Fruit fly (Drosophila melanogaster) whole organism, embryonic: ENCODE results near the gene Nopp140.

ENCODE experiments used
- Asciz ChIP-seq: fragments of 200-800 bp; sonication (Bioruptor generic); optimal IDR thresholded peaks from 2 replicates; lab custom pipeline; 2017; ENCODE audit warnings: missing biosample characterization, mild to moderate bottlenecking, missing genetic modification characterization, missing genetic modification reagents
- Bdp1 ChIP-seq: fragments of 200-800 bp; sonication (Bioruptor generic); optimal IDR thresholded peaks from 3 replicates; lab custom pipeline; 2016; ENCODE audit warnings: missing biosample characterization, missing genetic modification characterization
- CG10431 ChIP-seq: fragments of 200-800 bp; sonication (Bioruptor generic); optimal IDR thresholded peaks from 3 replicates; lab custom pipeline; 2018; ENCODE audit warnings: missing biosample characterization, mild to moderate bottlenecking, missing genetic modification characterization
- CG14667 ChIP-seq: fragments of 200-800 bp; sonication (Bioruptor generic); IDR thresholded peaks from 2 replicates; pipeline ENCODE4 v1.3.6; 2022; ENCODE audit warnings: missing biosample characterization, missing genetic modification characterization
- CG15269 ChIP-seq: fragments of 200-800 bp; sonication (Bioruptor generic); optimal IDR thresholded peaks from 2 replicates; lab custom pipeline; 2018; ENCODE audit warnings: missing biosample characterization, mild to moderate bottlenecking, missing genetic modification characterization, moderate library complexity
- CG1603 ChIP-seq: fragments of 200-800 bp; sonication (Bioruptor generic); optimal IDR thresholded peaks from 2 replicates; lab custom pipeline; 2019; ENCODE audit warnings: missing biosample characterization, mild to moderate bottlenecking, missing genetic modification characterization, moderate library complexity
- CG17359 ChIP-seq: fragments of 200-800 bp; sonication (Bioruptor generic); optimal IDR thresholded peaks from 3 replicates; lab custom pipeline; 2018; ENCODE audit warnings: missing biosample characterization, mild to moderate bottlenecking, missing genetic modification characterization, moderate library complexity
- CG17568 ChIP-seq: fragments of 200-800 bp; sonication (Bioruptor generic); optimal IDR thresholded peaks from 2 replicates; lab custom pipeline; 2018; ENCODE audit warnings: missing biosample characterization, mild to moderate bottlenecking, missing genetic modification characterization, moderate library complexity
- CG18619 ChIP-seq: fragments of 200-800 bp; sonication (Bioruptor generic); optimal IDR thresholded peaks from 3 replicates; lab custom pipeline; 2017; ENCODE audit warnings: missing biosample characterization, mild to moderate bottlenecking, missing genetic modification characterization
- CG18764 ChIP-seq: fragments of 200-800 bp; sonication (Bioruptor generic); optimal IDR thresholded peaks from 3 replicates; lab custom pipeline; 2016; ENCODE audit warnings: missing biosample characterization, missing genetic modification characterization
- CG2678 ChIP-seq: fragments of 200-800 bp; sonication (Bioruptor generic); optimal IDR thresholded peaks from 3 replicates; lab custom pipeline; 2019; ENCODE audit warnings: missing biosample characterization, mild to moderate bottlenecking, missing genetic modification characterization, moderate library complexity
- CG32767 ChIP-seq: fragments of 200-800 bp; sonication (Bioruptor generic); IDR thresholded peaks from 2 replicates; pipeline ENCODE4 v1.3.6; 2022; ENCODE audit warnings: missing biosample characterization, missing genetic modification characterization
- CG34422 ChIP-seq: fragments of 200-800 bp; sonication (Bioruptor generic); IDR thresholded peaks from 3 replicates; pipeline ENCODE4 v1.3.6; 2022; ENCODE audit warnings: missing biosample characterization, missing genetic modification characterization
- CG3847 ChIP-seq: fragments of 200-800 bp; sonication (Bioruptor generic); IDR thresholded peaks from 2 replicates; pipeline ENCODE4 v1.3.6; 2022; ENCODE audit warnings: missing biosample characterization, missing genetic modification characterization
- CG3995 ChIP-seq: fragments of 200-800 bp; sonication (Bioruptor generic); optimal IDR thresholded peaks from 3 replicates; lab custom pipeline; 2016; ENCODE audit warnings: missing biosample characterization, missing genetic modification characterization
- CG4404 ChIP-seq: fragments of 200-800 bp; sonication (Bioruptor generic); IDR thresholded peaks from 2 replicates; pipeline ENCODE4 v1.3.6; 2022; ENCODE audit warnings: missing biosample characterization, missing genetic modification characterization
- CG6791 ChIP-seq: fragments of 200-800 bp; sonication (Bioruptor generic); IDR thresholded peaks from 3 replicates; pipeline ENCODE4 v1.3.6; 2022; ENCODE audit warnings: missing biosample characterization, missing genetic modification characterization; ENCODE audit not compliant: partially characterized antibody
- CG8281 ChIP-seq: fragments of 200-800 bp; sonication (Bioruptor generic); optimal IDR thresholded peaks from 2 replicates; lab custom pipeline; 2018; ENCODE audit warnings: missing biosample characterization, mild to moderate bottlenecking, missing genetic modification characterization, moderate library complexity
- CG9932 ChIP-seq: fragments of 200-800 bp; sonication (Bioruptor generic); IDR thresholded peaks from 2 replicates; pipeline ENCODE4 v1.3.6; 2022; ENCODE audit warnings: missing biosample characterization, missing genetic modification characterization
- CrebB ChIP-seq: fragments of 200-800 bp; sonication (Bioruptor generic); optimal IDR thresholded peaks from 3 replicates; lab custom pipeline; 2018; ENCODE audit warnings: missing biosample characterization, mild to moderate bottlenecking, missing genetic modification characterization
- Dad ChIP-seq: fragments of 200-800 bp; sonication (Bioruptor generic); optimal IDR thresholded peaks from 3 replicates; lab custom pipeline; 2016; ENCODE audit warnings: missing biosample characterization, missing genetic modification characterization
- Doc2 ChIP-seq: fragments of 200-800 bp; sonication (Bioruptor generic); IDR thresholded peaks from 2 replicates; pipeline ENCODE4 v1.3.6; 2022; ENCODE audit warnings: missing biosample characterization, missing genetic modification characterization
- Dp ChIP-seq: fragments of 200-800 bp; sonication (Bioruptor generic); optimal IDR thresholded peaks from 2 replicates; lab custom pipeline; 2018; ENCODE audit warnings: missing biosample characterization, mild to moderate bottlenecking, missing genetic modification characterization, moderate library complexity
- Dref ChIP-seq: fragments of 200-800 bp; sonication (Bioruptor generic); IDR thresholded peaks from 2 replicates; pipeline ENCODE4 v1.3.6; 2022; ENCODE audit warnings: missing biosample characterization, missing genetic modification characterization
- Elba2 ChIP-seq: fragments of 200-800 bp; sonication (Bioruptor generic); optimal IDR thresholded peaks from 3 replicates; lab custom pipeline; 2016; ENCODE audit warnings: missing biosample characterization, missing genetic modification characterization
- Fer2 ChIP-seq: fragments of 200-800 bp; sonication (Bioruptor generic); optimal IDR thresholded peaks from 2 replicates; lab custom pipeline; 2018; ENCODE audit warnings: missing biosample characterization, mild to moderate bottlenecking, missing genetic modification characterization, moderate library complexity
- Fer3 ChIP-seq: fragments of 200-800 bp; sonication (Bioruptor generic); optimal IDR thresholded peaks from 2 replicates; lab custom pipeline; 2018; ENCODE audit warnings: missing biosample characterization, mild to moderate bottlenecking, missing genetic modification characterization, moderate library complexity
- H15 ChIP-seq: fragments of 200-800 bp; sonication (Bioruptor generic); IDR thresholded peaks from 3 replicates; pipeline ENCODE4 v1.3.6; 2022; ENCODE audit warnings: missing biosample characterization, missing genetic modification characterization
- Hand ChIP-seq: fragments of 200-800 bp; sonication (Bioruptor generic); optimal IDR thresholded peaks from 2 replicates; lab custom pipeline; 2017; ENCODE audit warnings: mild to moderate bottlenecking, missing biosample characterization, missing genetic modification reagents, missing genetic modification characterization
- Hr3 ChIP-seq: fragments of 200-800 bp; sonication (Bioruptor generic); optimal IDR thresholded peaks from 3 replicates; lab custom pipeline; 2016; ENCODE audit warnings: missing biosample characterization, missing genetic modification characterization
- MBD-R2 ChIP-seq: fragments of 200-800 bp; sonication (Bioruptor generic); IDR thresholded peaks from 2 replicates; pipeline ENCODE4 v1.3.6; 2022; ENCODE audit warnings: missing biosample characterization, missing genetic modification characterization
- Mad ChIP-seq: fragments of 200-800 bp; sonication (Bioruptor generic); optimal IDR thresholded peaks from 2 replicates; lab custom pipeline; 2016; ENCODE audit warnings: missing biosample characterization, missing genetic modification characterization
- Neu2 ChIP-seq: fragments of 200-800 bp; sonication (Bioruptor generic); optimal IDR thresholded peaks from 3 replicates; lab custom pipeline; 2016; ENCODE audit warnings: missing biosample characterization, missing genetic modification characterization, borderline replicate concordance
- Sox102F ChIP-seq: fragments of 200-800 bp; sonication (Bioruptor generic); optimal IDR thresholded peaks from 2 replicates; lab custom pipeline; 2018; ENCODE audit warnings: missing biosample characterization, mild to moderate bottlenecking, missing genetic modification characterization, moderate library complexity
- Trl ChIP-seq, 3 experiments: fragments of >200 bp in 2 of 3; fragments of 200-800 bp in 1 of 3; sonication (Bioruptor generic) in 1 of 3; optimal IDR thresholded peaks; 2 replicates in 1 of 3; 3 replicates in 2 of 3; lab custom pipeline; 2016 to 2017; ENCODE audit warnings: missing biosample characterization in 1 of 3, missing genetic modification characterization in 1 of 3
- Vsx1 ChIP-seq: fragments of 200-800 bp; sonication (Bioruptor generic); optimal IDR thresholded peaks from 2 replicates; lab custom pipeline; 2017; ENCODE audit warnings: missing biosample characterization, mild to moderate bottlenecking, missing genetic modification characterization, missing genetic modification reagents
- YL-1 ChIP-seq: fragments of 200-800 bp; sonication (Bioruptor generic); optimal IDR thresholded peaks from 3 replicates; lab custom pipeline; 2017; ENCODE audit warnings: missing biosample characterization, mild to moderate bottlenecking, missing genetic modification characterization
- ab ChIP-seq: fragments of 200-800 bp; sonication (Bioruptor generic); optimal IDR thresholded peaks from 2 replicates; lab custom pipeline; 2016; ENCODE audit warnings: missing biosample characterization, missing genetic modification characterization
- fd96Cb ChIP-seq: fragments of 200-800 bp; sonication (Bioruptor generic); optimal IDR thresholded peaks from 2 replicates; lab custom pipeline; 2018; ENCODE audit warnings: missing biosample characterization, mild to moderate bottlenecking, missing genetic modification characterization, moderate library complexity
- ham ChIP-seq: fragments of 200-800 bp; sonication (Bioruptor generic); IDR thresholded peaks from 2 replicates; pipeline ENCODE4 v1.3.6; 2022; ENCODE audit warnings: missing biosample characterization, missing genetic modification characterization
- lab ChIP-seq: fragments of 200-800 bp; sonication (Bioruptor generic); optimal IDR thresholded peaks from 3 replicates; lab custom pipeline; 2017; ENCODE audit warnings: missing biosample characterization, missing genetic modification characterization, mild to moderate bottlenecking, moderate library complexity, missing genetic modification reagents
- lola ChIP-seq, 3 experiments: fragments of >200 bp in 2 of 3; fragments of 200-800 bp in 1 of 3; sonication (Bioruptor generic) in 1 of 3; optimal IDR thresholded peaks; 2 replicates each; lab custom pipeline; 2017 to 2019; ENCODE audit warnings: missing biosample characterization in 3 of 3, missing genetic modification characterization in 3 of 3, mild to moderate bottlenecking in 1 of 3, moderate library complexity in 1 of 3
- ssp ChIP-seq: fragments of 200-800 bp; sonication (Bioruptor generic); IDR thresholded peaks from 2 replicates; pipeline ENCODE4 v1.3.6; 2022; ENCODE audit warnings: missing biosample characterization, missing genetic modification characterization
- stwl ChIP-seq: fragments of 200-800 bp; sonication (Bioruptor generic); optimal IDR thresholded peaks from 3 replicates; lab custom pipeline; 2018; ENCODE audit warnings: missing biosample characterization, mild to moderate bottlenecking, missing genetic modification characterization, moderate library complexity
- tll ChIP-seq, 2 experiments: fragments of 200-800 bp in 1 of 2; fragments of >200 bp in 1 of 2; sonication (Bioruptor generic) in 1 of 2; optimal IDR thresholded peaks; 2 replicates each; lab custom pipeline; 2017 to 2019; ENCODE audit warnings: missing biosample characterization in 2 of 2, missing genetic modification characterization in 2 of 2, mild to moderate bottlenecking in 1 of 2, moderate library complexity in 1 of 2
- trh ChIP-seq: fragments of 200-800 bp; sonication (Bioruptor generic); optimal IDR thresholded peaks from 2 replicates; lab custom pipeline; 2016; ENCODE audit warnings: missing biosample characterization, missing genetic modification characterization
- tup ChIP-seq: fragments of 200-800 bp; sonication (Bioruptor generic); optimal IDR thresholded peaks from 2 replicates; lab custom pipeline; 2016; ENCODE audit warnings: missing biosample characterization, mild to moderate bottlenecking, missing genetic modification characterization, moderate library complexity
- unc-4 ChIP-seq: fragments of 200-800 bp; sonication (Bioruptor generic); IDR thresholded peaks from 2 replicates; pipeline ENCODE4 v1.3.6; 2022; ENCODE audit warnings: missing biosample characterization, missing genetic modification characterization; ENCODE audit not compliant: partially characterized antibody
- wek ChIP-seq: fragments of 200-800 bp; sonication (Bioruptor generic); optimal IDR thresholded peaks from 3 replicates; lab custom pipeline; 2018; ENCODE audit warnings: missing biosample characterization, mild to moderate bottlenecking, missing genetic modification characterization, moderate library complexity

The Nopp140 gene

dm6 chr3L:21879344-21879743 lies 46.8 kb downstream of the Nopp140 start (continued):
- TF ChIP-seq Trl (optimal IDR thresholded peaks at IDR 0.05; lab: Kevin White, UChicago) (peak; percentile 81 to 87), Trl (GFP tag; optimal IDR thresholded peaks at IDR 0.05; lab: Kevin White, UChicago) (peak; percentile 61), Vsx1 (no peak), Hand (peak; percentile 25), CG4404 (no peak), trh (GFP tag; lab: Kevin White, UChicago) (no peak), CG18619 (GFP tag; lab: Kevin White, UChicago) (no peak), Dp (peak; percentile 24), Sox102F (no peak), H15 (GFP tag; lab: Robert Waterston, UW) (0 out of 3 replicates have a peak, but pooled peaks have one; percentile 43), CG1603 (tag; lab: Kevin White, UChicago) (peak; percentile 36), Dref (GFP tag; lab: Robert Waterston, UW) (0 out of 2 replicates have a peak, but pooled peaks have one; percentile 12), Dad (GFP tag; lab: Kevin White, UChicago) (peak; percentile 13), Hr3 (GFP tag; lab: Kevin White, UChicago) (no peak), CG32767 (GFP tag; lab: Robert Waterston, UW) (0 out of 2 replicates have a peak, but pooled peaks have one; percentile 9), CG18764 (no peak), CG34422 (peak; percentile 62; the same call in 1 of the 3 replicates), tll (GFP tag; optimal IDR thresholded peaks at IDR 0.05; lab: Kevin White, UChicago) (no peak), CG3847 (GFP tag; lab: Robert Waterston, UW) (no peak), YL-1 (GFP tag; lab: Kevin White, UChicago) (no peak), tup (GFP tag; lab: Kevin White, UChicago) (no peak), CG14667 (GFP tag; lab: Robert Waterston, UW) (no peak), unc-4 (GFP tag; lab: Robert Waterston, UW) (no peak), Elba2 (no peak), Bdp1 (GFP tag; lab: Kevin White, UChicago) (peak; percentile 21), lab (GFP tag; lab: Kevin White, UChicago) (peak; percentile 52), CG9932 (GFP tag; lab: Robert Waterston, UW) (no peak), stwl (tag; lab: Kevin White, UChicago) (peak; percentile 87), Fer2 (no peak), Neu2 (GFP tag; lab: Kevin White, UChicago) (no peak), CG3995 (GFP tag; lab: Kevin White, UChicago) (no peak), CrebB (tag; lab: Kevin White, UChicago) (peak; percentile 28), Doc2 (GFP tag; lab: Robert Waterston, UW) (no peak), CG15269 (no peak), Fer3 (tag; lab: Kevin White, UChicago) (no peak), CG2678 (tag; lab: Kevin White, UChicago) (peak; percentile 14), CG17359 (no peak), Asciz (GFP tag; lab: Kevin White, UChicago) (no peak), fd96Cb (tag; lab: Kevin White, UChicago) (no peak), ham (GFP tag; lab: Robert Waterston, UW) (no peak), lola (GFP tag; optimal IDR thresholded peaks at IDR 0.05; lab: Kevin White, UChicago) (no peak), CG10431 (GFP tag; lab: Kevin White, UChicago) (peak; percentile 17), Mad (GFP tag; lab: Kevin White, UChicago) (no peak), CG6791 (GFP tag; lab: Robert Waterston, UW) (peak; percentile 89; the same call in 2 of the 3 replicates), ab (GFP tag; lab: Kevin White, UChicago) (no peak), MBD-R2 (GFP tag; lab: Robert Waterston, UW) (peak; percentile 45; the same call in 1 of the 2 replicates), CG17568 (no peak), ssp (GFP tag; lab: Robert Waterston, UW) (no peak), CG8281 (no peak), wek (GFP tag; lab: Kevin White, UChicago) (peak; percentile 55)
